Worm (Caenorhabditis elegans) whole organism, late embryonic: ENCODE measurements around the gene fil-2.

ENCODE experiments used
- K02D7.2 ChIP-seq: sonication (generic microtip); optimal IDR thresholded peaks from 2 replicates; lab custom pipeline; 2017; ENCODE audit warnings: mild to moderate bottlenecking, missing genetic modification characterization, missing compliant biosample characterization
- K09A11.1 ChIP-seq: sonication (generic microtip); optimal IDR thresholded peaks from 2 replicates; lab custom pipeline; 2017; ENCODE audit warnings: antibody characterized with exemption, mild to moderate bottlenecking, missing genetic modification characterization, missing compliant biosample characterization; ENCODE audit not compliant: insufficient read depth
- T23F11.4 ChIP-seq: fragments of 200-800 bp; sonication (Bioruptor generic); optimal IDR thresholded peaks from 2 replicates; lab custom pipeline; 2018; ENCODE audit warnings: mild to moderate bottlenecking, missing genetic modification characterization, missing compliant biosample characterization
- Y22D7AL.16 ChIP-seq: sonication (generic microtip); optimal IDR thresholded peaks from 2 replicates; lab custom pipeline; 2016; ENCODE audit warnings: missing genetic modification characterization, missing compliant biosample characterization
- ceh-14 ChIP-seq: sonication (generic microtip); optimal IDR thresholded peaks from 2 replicates; lab custom pipeline; 2016; ENCODE audit warnings: missing genotype, missing genetic modification characterization, missing compliant biosample characterization
- ceh-18 ChIP-seq: sonication (generic microtip); optimal IDR thresholded peaks from 2 replicates; lab custom pipeline; 2016; ENCODE audit warnings: missing genetic modification characterization, missing compliant biosample characterization
- ceh-2 ChIP-seq: sonication (generic microtip); optimal IDR thresholded peaks from 2 replicates; lab custom pipeline; 2016; ENCODE audit warnings: missing genotype, missing genetic modification characterization, missing compliant biosample characterization
- ceh-22 ChIP-seq: sonication (generic microtip); optimal IDR thresholded peaks from 2 replicates; lab custom pipeline; 2017; ENCODE audit warnings: missing biosample characterization, missing genetic modification characterization
- ceh-24 ChIP-seq: sonication (generic microtip); optimal IDR thresholded peaks from 2 replicates; lab custom pipeline; 2016; ENCODE audit warnings: mild to moderate bottlenecking, missing genetic modification characterization, missing compliant biosample characterization
- ceh-30 ChIP-seq: fragments of 150-350 bp; optimal IDR thresholded peaks from 2 replicates; lab custom pipeline; 2014; ENCODE audit warnings: missing biosample characterization, missing genetic modification characterization
- ceh-31 ChIP-seq: sonication (generic microtip); optimal IDR thresholded peaks from 2 replicates; lab custom pipeline; 2016; ENCODE audit warnings: missing genetic modification characterization, missing compliant biosample characterization
- ceh-34 ChIP-seq: sonication (generic microtip); optimal IDR thresholded peaks from 2 replicates; lab custom pipeline; 2016; ENCODE audit warnings: mild to moderate bottlenecking, missing genetic modification characterization, missing compliant biosample characterization
- ceh-45 ChIP-seq: fragments of 200-800 bp; sonication (Bioruptor generic); IDR thresholded peaks from 2 replicates; pipeline ENCODE4 v1.3.6; 2022; ENCODE audit warnings: missing genetic modification reagents, missing genetic modification characterization, missing compliant biosample characterization
- ceh-48 ChIP-seq: sonication (generic microtip); optimal IDR thresholded peaks from 2 replicates; lab custom pipeline; 2016; ENCODE audit warnings: missing genetic modification characterization, inconsistent platforms, missing compliant biosample characterization
- ceh-6 ChIP-seq: fragments of 200-800 bp; sonication (Bioruptor generic); optimal IDR thresholded peaks from 2 replicates; lab custom pipeline; 2018; ENCODE audit warnings: mild to moderate bottlenecking, missing genetic modification characterization, missing compliant biosample characterization
- ceh-9 ChIP-seq: sonication (generic microtip); optimal IDR thresholded peaks from 2 replicates; lab custom pipeline; 2016; ENCODE audit warnings: mild to moderate bottlenecking, missing genetic modification characterization, inconsistent platforms, missing compliant biosample characterization
- che-1 ChIP-seq: sonication (generic microtip); optimal IDR thresholded peaks from 2 replicates; lab custom pipeline; 2016; ENCODE audit warnings: mild to moderate bottlenecking, missing genetic modification characterization, missing compliant biosample characterization
- dmd-4 ChIP-seq: sonication (generic microtip); optimal IDR thresholded peaks from 2 replicates; lab custom pipeline; 2016; ENCODE audit warnings: borderline replicate concordance, missing genetic modification characterization, missing compliant biosample characterization
- ets-4 ChIP-seq: sonication (generic microtip); optimal IDR thresholded peaks from 2 replicates; lab custom pipeline; 2016; ENCODE audit warnings: missing genetic modification characterization, missing compliant biosample characterization
- eyg-1 ChIP-seq: sonication (generic microtip); optimal IDR thresholded peaks from 2 replicates; lab custom pipeline; 2016; ENCODE audit warnings: missing genotype, missing genetic modification characterization, missing compliant biosample characterization
- fax-1 ChIP-seq: sonication (generic microtip); optimal IDR thresholded peaks from 2 replicates; lab custom pipeline; 2016; ENCODE audit warnings: missing genotype, missing genetic modification characterization, missing compliant biosample characterization
- fkh-10 ChIP-seq: fragments of 150-350 bp; optimal IDR thresholded peaks from 2 replicates; lab custom pipeline; 2014; ENCODE audit warnings: missing biosample characterization, missing genetic modification reagents, missing genetic modification characterization
- gmeb-2 ChIP-seq: sonication (generic microtip); optimal IDR thresholded peaks from 2 replicates; lab custom pipeline; 2016; ENCODE audit warnings: missing genetic modification characterization, inconsistent platforms, missing compliant biosample characterization
- hlh-30 ChIP-seq: sonication (generic microtip); optimal IDR thresholded peaks from 2 replicates; lab custom pipeline; 2017; ENCODE audit warnings: antibody characterized with exemption, missing genetic modification characterization, missing compliant biosample characterization; ENCODE audit not compliant: insufficient read depth
- hlh-6 ChIP-seq: sonication (generic microtip); optimal IDR thresholded peaks from 2 replicates; lab custom pipeline; 2016; ENCODE audit warnings: missing genotype, missing genetic modification characterization, missing compliant biosample characterization
- hlh-8 ChIP-seq: sonication (generic microtip); optimal IDR thresholded peaks from 2 replicates; lab custom pipeline; 2016; ENCODE audit warnings: missing genotype, missing genetic modification characterization, missing compliant biosample characterization
- lim-6 ChIP-seq: sonication (generic microtip); optimal IDR thresholded peaks from 2 replicates; lab custom pipeline; 2016; ENCODE audit warnings: missing genetic modification characterization, missing compliant biosample characterization
- lin-11 ChIP-seq: fragments of 200-800 bp; sonication (Bioruptor generic); optimal IDR thresholded peaks from 2 replicates; lab custom pipeline; 2018; ENCODE audit warnings: mild to moderate bottlenecking, missing genetic modification characterization, missing compliant biosample characterization
- madf-2 ChIP-seq: sonication (generic microtip); optimal IDR thresholded peaks from 2 replicates; lab custom pipeline; 2017; ENCODE audit warnings: missing genetic modification characterization, missing compliant biosample characterization
- nfya-1 ChIP-seq: sonication (generic microtip); optimal IDR thresholded peaks from 2 replicates; lab custom pipeline; 2017; ENCODE audit warnings: missing genetic modification characterization, mild to moderate bottlenecking, missing compliant biosample characterization, antibody characterized with exemption, moderate library complexity
- nhr-11 ChIP-seq: fragments of 150-350 bp; optimal IDR thresholded peaks from 2 replicates; lab custom pipeline; 2014; ENCODE audit warnings: missing biosample characterization, missing genetic modification characterization
- nhr-232 ChIP-seq: sonication (generic microtip); optimal IDR thresholded peaks from 2 replicates; lab custom pipeline; 2016; ENCODE audit warnings: missing genetic modification characterization, missing compliant biosample characterization
- odd-2 ChIP-seq: sonication (generic microtip); optimal IDR thresholded peaks from 2 replicates; lab custom pipeline; 2017; ENCODE audit warnings: antibody characterized with exemption, mild to moderate bottlenecking, missing genetic modification characterization, missing compliant biosample characterization
- pag-3 ChIP-seq: sonication (generic microtip); optimal IDR thresholded peaks from 2 replicates; lab custom pipeline; 2016; ENCODE audit warnings: missing compliant biosample characterization, missing genetic modification characterization, borderline replicate concordance
- pat-9 ChIP-seq: fragments of 200-800 bp; sonication (Bioruptor generic); optimal IDR thresholded peaks from 2 replicates; lab custom pipeline; 2018; ENCODE audit warnings: mild to moderate bottlenecking, missing genetic modification characterization, moderate library complexity, missing compliant biosample characterization
- pha-2 ChIP-seq: sonication (generic microtip); optimal IDR thresholded peaks from 2 replicates; lab custom pipeline; 2017; ENCODE audit warnings: mild to moderate bottlenecking, missing genetic modification characterization, missing compliant biosample characterization
- pha-4 ChIP-seq: fragments of 150-350 bp; optimal IDR thresholded peaks from 2 replicates; lab custom pipeline; 2018; ENCODE audit warnings: missing biosample characterization, missing genetic modification reagents, missing genetic modification characterization
- pqm-1 ChIP-seq: sonication (generic microtip); optimal IDR thresholded peaks from 2 replicates; lab custom pipeline; 2016; ENCODE audit warnings: missing genetic modification characterization, missing compliant biosample characterization
- ref-2 ChIP-seq: sonication (generic microtip); optimal IDR thresholded peaks from 2 replicates; lab custom pipeline; 2016; ENCODE audit warnings: missing genetic modification characterization, missing compliant biosample characterization
- sox-2 ChIP-seq: fragments of 200-800 bp; sonication (Bioruptor generic); IDR thresholded peaks from 2 replicates; pipeline ENCODE4 v1.3.6; 2022; ENCODE audit warnings: missing genetic modification reagents, missing genetic modification characterization, missing compliant biosample characterization
- sox-4 ChIP-seq: sonication (generic microtip); optimal IDR thresholded peaks from 2 replicates; lab custom pipeline; 2017; ENCODE audit warnings: mild to moderate bottlenecking, missing genetic modification characterization, inconsistent platforms, missing compliant biosample characterization
- syd-9 ChIP-seq: sonication (generic microtip); optimal IDR thresholded peaks from 2 replicates; lab custom pipeline; 2016; ENCODE audit warnings: mild to moderate bottlenecking, missing genetic modification characterization, moderate library complexity, missing compliant biosample characterization
- tbx-7 ChIP-seq: sonication (generic microtip); optimal IDR thresholded peaks from 2 replicates; lab custom pipeline; 2016; ENCODE audit warnings: missing genotype, missing genetic modification characterization, missing compliant biosample characterization
- ttx-3 ChIP-seq: sonication (generic microtip); optimal IDR thresholded peaks from 2 replicates; lab custom pipeline; 2016; ENCODE audit warnings: missing genetic modification reagents, missing genetic modification characterization, missing compliant biosample characterization
- unc-42 ChIP-seq: sonication (generic microtip); optimal IDR thresholded peaks from 2 replicates; lab custom pipeline; 2016; ENCODE audit warnings: missing genotype, missing genetic modification characterization, missing compliant biosample characterization
- unc-55 ChIP-seq: sonication (generic microtip); optimal IDR thresholded peaks from 2 replicates; lab custom pipeline; 2017; ENCODE audit warnings: missing biosample characterization, missing genetic modification reagents, missing genetic modification characterization
- unc-86 ChIP-seq: sonication (generic microtip); optimal IDR thresholded peaks from 2 replicates; lab custom pipeline; 2016; ENCODE audit warnings: missing genetic modification characterization, missing compliant biosample characterization
- zip-5 ChIP-seq: sonication (generic microtip); optimal IDR thresholded peaks from 2 replicates; lab custom pipeline; 2016; ENCODE audit warnings: missing genetic modification characterization, missing compliant biosample characterization
- ztf-16 ChIP-seq: sonication (generic microtip); optimal IDR thresholded peaks from 2 replicates; lab custom pipeline; 2017; ENCODE audit warnings: missing genetic modification characterization, missing compliant biosample characterization

fil-2 gene

DNA sequence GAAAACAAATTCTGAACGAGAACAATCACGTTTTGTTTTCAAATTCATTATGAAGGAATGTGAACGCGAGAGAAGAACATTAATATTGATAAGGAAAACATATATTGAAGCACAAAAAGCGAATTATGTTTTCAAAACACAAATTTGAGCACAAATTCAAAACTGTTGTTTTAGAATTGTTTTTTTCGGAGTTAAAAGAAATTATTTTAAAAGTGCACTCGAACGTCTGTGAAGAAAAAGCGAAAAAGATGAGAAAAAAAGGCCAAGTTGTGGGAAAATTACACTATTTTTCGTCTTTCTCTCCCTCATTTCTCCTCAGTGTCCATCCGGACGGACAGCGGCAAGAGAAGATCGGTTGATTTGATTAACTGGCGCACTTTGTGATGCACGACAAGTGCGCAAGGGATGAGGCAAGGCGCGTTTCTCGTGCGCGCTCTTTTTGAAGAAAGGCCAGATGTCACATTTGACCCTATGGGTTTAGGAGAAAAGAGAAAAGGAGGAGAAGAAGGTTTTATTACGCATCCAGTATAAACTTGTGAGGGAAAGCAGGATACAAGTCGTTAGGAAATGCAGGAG lies 11.5 kb upstream of the fil-2 start, which contains the start of gene mrck-1 (continued):
- TF ChIP-seq hlh-6 (tag; lab: Kevin White, UChicago) (no peak), sox-4 (tag; lab: Kevin White, UChicago) (peak; percentile 77), T23F11.4 (GFP tag; lab: Kevin White, UChicago) (peak; percentile 78), pag-3 (tag; lab: Kevin White, UChicago) (peak; percentile 67), pha-2 (peak; percentile 25), ceh-18 (tag; lab: Kevin White, UChicago) (peak; percentile 93), ref-2 (tag; lab: Kevin White, UChicago) (peak; percentile 78), ceh-30 (tag; lab: Kevin White, UChicago) (peak; percentile 72), nhr-232 (peak; percentile 59), unc-55 (GFP tag; lab: Kevin White, UChicago) (peak; percentile 97), ttx-3 (peak; percentile 64), K09A11.1 (peak; percentile 87), zip-5 (tag; lab: Kevin White, UChicago) (no peak), ceh-22 (tag; lab: Kevin White, UChicago) (peak; percentile 2), nfya-1 (peak; percentile 96), unc-42 (tag; lab: Kevin White, UChicago) (peak; percentile 100), che-1 (peak; percentile 63), ceh-14 (tag; lab: Kevin White, UChicago) (peak; percentile 95), ceh-31 (tag; lab: Kevin White, UChicago) (peak; percentile 92), pqm-1 (tag; lab: Kevin White, UChicago) (peak; percentile 38), fax-1 (tag; lab: Kevin White, UChicago) (peak; percentile 67), fkh-10 (GFP tag; lab: Kevin White, UChicago) (peak; percentile 77), ceh-24 (peak; percentile 19), tbx-7 (tag; lab: Kevin White, UChicago) (peak; percentile 11), lim-6 (tag; lab: Kevin White, UChicago) (peak; percentile 62), dmd-4 (tag; lab: Kevin White, UChicago) (peak; percentile 16), nhr-11 (no peak), odd-2 (tag; lab: Kevin White, UChicago) (no peak), Y22D7AL.16 (peak; percentile 51), sox-2 (GFP tag; lab: Robert Waterston, UW) (peak; percentile 44; the same call in 1 of the 2 replicates), hlh-30 (peak; percentile 80), ceh-45 (peak; percentile 48; the same call in 1 of the 2 replicates), ceh-34 (peak; percentile 89), ceh-6 (peak; percentile 72), ets-4 (tag; lab: Kevin White, UChicago) (peak; percentile 54), unc-86 (tag; lab: Kevin White, UChicago) (peak; percentile 45), pat-9 (peak; percentile 92), lin-11 (peak; percentile 34), hlh-8 (tag; lab: Kevin White, UChicago) (peak; percentile 96), ceh-9 (tag; lab: Kevin White, UChicago) (no peak), pha-4 (no peak), ztf-16 (tag; lab: Kevin White, UChicago) (peak; percentile 83), syd-9 (tag; lab: Kevin White, UChicago) (peak; percentile 70), ceh-2 (tag; lab: Kevin White, UChicago) (peak; percentile 74), madf-2 (tag; lab: Kevin White, UChicago) (peak; percentile 96), K02D7.2 (tag; lab: Kevin White, UChicago) (peak; percentile 66), ceh-48 (tag; lab: Kevin White, UChicago) (peak; percentile 76), eyg-1 (tag; lab: Kevin White, UChicago) (peak; percentile 54), gmeb-2 (tag; lab: Kevin White, UChicago) (peak; percentile 67)
